Fruit fly (Drosophila melanogaster) whole organism, wandering third instar larva: ENCODE results near the gene CG17906.

Experiments used
- Abd-B ChIP-seq: fragments of >200 bp; optimal IDR thresholded peaks from 2 replicates; lab custom pipeline; 2017; ENCODE audit warnings: missing biosample characterization, missing genetic modification characterization
- CG32264 ChIP-seq: fragments of 200-800 bp; sonication (Bioruptor generic); optimal IDR thresholded peaks from 2 replicates; lab custom pipeline; 2016; ENCODE audit warnings: missing biosample characterization, missing genetic modification characterization
- CG9705 ChIP-seq: fragments of 200-800 bp; sonication (Bioruptor generic); optimal IDR thresholded peaks from 2 replicates; lab custom pipeline; 2018; ENCODE audit warnings: missing biosample characterization, mild to moderate bottlenecking, missing genetic modification characterization
- CrebA ChIP-seq: fragments of 200-800 bp; sonication (Bioruptor generic); optimal IDR thresholded peaks from 2 replicates; lab custom pipeline; 2016; ENCODE audit warnings: missing biosample characterization, mild to moderate bottlenecking, missing genetic modification characterization, borderline replicate concordance
- Dfd ChIP-seq: fragments of >200 bp; optimal IDR thresholded peaks from 2 replicates; lab custom pipeline; 2017; ENCODE audit warnings: missing biosample characterization, missing genetic modification characterization
- Dif ChIP-seq: fragments of 200-275, 200-300 bp; sonication (Bioruptor generic); optimal IDR thresholded peaks from 2 replicates; lab custom pipeline; 2018; ENCODE audit warnings: missing biosample characterization, missing genetic modification characterization; ENCODE audit not compliant: partially characterized antibody
- GATAd ChIP-seq: sonication (Bioruptor generic); optimal IDR thresholded peaks from 2 replicates; lab custom pipeline; 2016; ENCODE audit warnings: missing biosample characterization, missing genetic modification characterization
- HLH106 ChIP-seq: fragments of 200-800 bp; optimal IDR thresholded peaks from 3 replicates; lab custom pipeline; 2019; ENCODE audit warnings: missing biosample characterization, mild to moderate bottlenecking, missing genetic modification characterization, moderate library complexity
- Hnf4 ChIP-seq: fragments of 200-800 bp; sonication (Bioruptor generic); optimal IDR thresholded peaks from 2 replicates; lab custom pipeline; 2016; ENCODE audit warnings: missing biosample characterization, mild to moderate bottlenecking, missing genetic modification characterization
- Hr78 ChIP-seq: fragments of >200 bp; optimal IDR thresholded peaks from 2 replicates; lab custom pipeline; 2017; ENCODE audit warnings: missing biosample characterization, missing genetic modification characterization
- Hr83 ChIP-seq: fragments of 200-300 bp; sonication (Bioruptor generic); optimal IDR thresholded peaks from 2 replicates; lab custom pipeline; 2016; ENCODE audit warnings: missing biosample characterization, mild to moderate bottlenecking, missing genetic modification characterization, moderate library complexity; ENCODE audit not compliant: poor library complexity, severe bottlenecking
- Jra ChIP-seq: sonication (Bioruptor generic); optimal IDR thresholded peaks from 2 replicates; lab custom pipeline; 2016; ENCODE audit warnings: missing biosample characterization, missing genetic modification characterization
- Mio ChIP-seq: sonication (Bioruptor generic); optimal IDR thresholded peaks from 2 replicates; lab custom pipeline; 2016; ENCODE audit warnings: missing biosample characterization, missing genetic modification characterization
- Myc ChIP-seq: fragments of >200 bp; optimal IDR thresholded peaks from 2 replicates; lab custom pipeline; 2017
- OdsH ChIP-seq: fragments of 200-800 bp; sonication (Bioruptor generic); optimal IDR thresholded peaks from 2 replicates; lab custom pipeline; 2016; ENCODE audit warnings: missing biosample characterization, mild to moderate bottlenecking, missing genetic modification characterization
- Rel ChIP-seq, 2 experiments: fragments of 200-800 bp; sonication (Bioruptor generic) in 1 of 2; optimal IDR thresholded peaks; 2 replicates in 1 of 2; 3 replicates in 1 of 2; lab custom pipeline; 2016 to 2019; ENCODE audit warnings: mild to moderate bottlenecking in 2 of 2, missing biosample characterization in 2 of 2, missing genetic modification characterization in 2 of 2, moderate library complexity in 1 of 2
- Sp1 ChIP-seq: fragments of 200-800 bp; sonication (Bioruptor generic); optimal IDR thresholded peaks from 3 replicates; lab custom pipeline; 2019; ENCODE audit warnings: missing biosample characterization, mild to moderate bottlenecking, missing genetic modification characterization, moderate library complexity
- Vsx2 ChIP-seq: fragments of 200-300, 225-300 bp; sonication (Bioruptor generic); optimal IDR thresholded peaks from 2 replicates; lab custom pipeline; 2018; ENCODE audit warnings: missing biosample characterization, missing genetic modification characterization; ENCODE audit not compliant: partially characterized antibody
- brk ChIP-seq: fragments of 200-800 bp; sonication (Bioruptor generic); optimal IDR thresholded peaks from 2 replicates; lab custom pipeline; 2016; ENCODE audit warnings: missing biosample characterization, mild to moderate bottlenecking, missing genetic modification characterization
- dl ChIP-seq, 2 experiments: fragments of 175-275, 200-275 bp in 1 of 2; fragments of 200-275 bp in 1 of 2; sonication (Bioruptor generic); optimal IDR thresholded peaks; lab custom pipeline; 2018; ENCODE audit warnings: mild to moderate bottlenecking in 2 of 2, missing biosample characterization in 2 of 2, missing genetic modification characterization in 2 of 2, moderate library complexity in 2 of 2; ENCODE audit not compliant: partially characterized antibody in 2 of 2, insufficient read depth in 1 of 2
- dmrt93B ChIP-seq: fragments of 200-800 bp; sonication (Bioruptor generic); optimal IDR thresholded peaks from 2 replicates; lab custom pipeline; 2018; ENCODE audit warnings: missing biosample characterization, mild to moderate bottlenecking, missing genetic modification characterization
- ey ChIP-seq: fragments of 200-800 bp; sonication (Bioruptor generic); optimal IDR thresholded peaks from 2 replicates; lab custom pipeline; 2016; ENCODE audit warnings: missing biosample characterization, missing genetic modification characterization
- fru ChIP-seq: fragments of 200-800 bp; sonication (Bioruptor generic); optimal IDR thresholded peaks from 3 replicates; lab custom pipeline; 2016; ENCODE audit warnings: missing biosample characterization, mild to moderate bottlenecking, missing genetic modification characterization
- lola ChIP-seq: fragments of >200 bp; optimal IDR thresholded peaks from 2 replicates; lab custom pipeline; 2017; ENCODE audit warnings: missing biosample characterization, missing genetic modification characterization
- pan ChIP-seq: fragments of >200 bp; optimal IDR thresholded peaks from 2 replicates; lab custom pipeline; 2017
- psq ChIP-seq: fragments of 200-800 bp; sonication (Bioruptor generic); optimal IDR thresholded peaks from 3 replicates; lab custom pipeline; 2017; ENCODE audit warnings: missing biosample characterization, mild to moderate bottlenecking, missing genetic modification characterization, moderate library complexity
- tai ChIP-seq: sonication (Bioruptor generic); optimal IDR thresholded peaks from 2 replicates; lab custom pipeline; 2016; ENCODE audit warnings: missing biosample characterization, missing genetic modification characterization
- usp ChIP-seq: fragments of >200 bp; optimal IDR thresholded peaks from 2 replicates; lab custom pipeline; 2017; ENCODE audit warnings: missing biosample characterization, missing genetic modification characterization
- woc ChIP-seq: sonication (Bioruptor generic); optimal IDR thresholded peaks from 2 replicates; lab custom pipeline; 2016; ENCODE audit warnings: missing biosample characterization, mild to moderate bottlenecking, missing genetic modification characterization

CG17906 gene

DNA sequence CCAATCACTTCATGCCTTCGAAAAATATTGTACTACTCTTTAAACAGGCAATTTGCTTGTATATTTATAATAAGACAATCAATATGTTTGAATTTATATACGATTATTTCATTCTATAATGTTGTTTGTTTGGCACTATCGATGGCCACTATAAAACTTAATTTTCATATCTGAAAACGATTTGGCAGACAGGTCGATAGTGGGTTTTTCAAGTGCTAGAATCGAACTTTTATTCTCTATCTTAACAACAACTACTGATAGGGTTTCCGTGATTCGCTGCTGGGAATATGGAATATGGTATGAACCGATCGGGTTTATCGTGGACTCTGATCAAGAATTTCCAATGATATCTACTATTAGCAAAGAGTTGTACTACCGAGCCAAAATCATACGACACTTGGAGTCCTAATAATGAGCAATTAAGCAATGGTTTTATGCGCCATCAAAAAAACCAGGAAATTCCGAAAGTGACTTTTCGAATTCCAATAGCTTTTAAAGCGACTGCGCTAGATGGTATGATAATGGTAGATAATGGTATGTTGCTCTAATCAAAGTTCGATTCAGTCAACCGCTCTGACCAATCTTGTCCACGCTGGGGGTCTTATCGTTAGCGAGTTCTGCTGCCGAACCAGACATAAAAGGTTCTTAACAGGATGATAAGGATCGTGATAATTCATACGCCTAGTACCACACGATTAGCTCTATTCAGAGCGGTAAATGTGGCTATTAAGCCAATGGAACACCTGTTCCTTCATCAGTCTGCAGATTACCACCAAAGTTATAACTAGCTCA lies at the start of gene CG17906:
CG17906 (plus strand) TSS at position 742 of the 792 bp plus-strand sequence.
- no peak for TF ChIP-seq Sp1 (GFP tag; lab: Kevin White, UChicago)
- no peak for TF ChIP-seq Myc
- no peak for TF ChIP-seq psq (GFP tag; lab: Kevin White, UChicago)
- no peak for TF ChIP-seq Dif (GFP tag; lab: Kevin White, UChicago)
- no peak for TF ChIP-seq Hr83 (GFP tag; lab: Kevin White, UChicago)
- no peak for TF ChIP-seq CrebA (GFP tag; lab: Kevin White, UChicago)
- TF ChIP-seq Vsx2: no peak
- TF ChIP-seq dmrt93B (GFP tag; lab: Kevin White, UChicago): no peak
- TF ChIP-seq GATAd (GFP tag; lab: Kevin White, UChicago): no peak

- TF ChIP-seq dl (GFP tag; optimal IDR thresholded peaks at IDR 0.05; lab: Kevin White, UChicago; ENCODE audit: insufficient read depth in 1 of 2, partially characterized antibody in 2 of 2) (no peak), Abd-B (GFP tag; lab: Kevin White, UChicago) (no peak), fru (GFP tag; lab: Kevin White, UChicago) (no peak), Mio (GFP tag; lab: Kevin White, UChicago) (no peak), usp (no peak), Hr78 (no peak)
These were observed 47.4 kb upstream of the CG17906 start, which contains the start of gene CG46397 for dm6 chr2L:8946718-8947316. Gene CG46397, plus strand, starts transcription at chr2L:8947266.

dm6 chr2L:8947989-8948388 lies 46.2 kb upstream of the CG17906 start:
- TF ChIP-seq ey (no peak), CG9705 (GFP tag; lab: Kevin White, UChicago) (no peak), Dfd (GFP tag; lab: Kevin White, UChicago) (no peak), OdsH (GFP tag; lab: Kevin White, UChicago) (no peak), CG32264 (GFP tag; lab: Kevin White, UChicago) (no peak), pan (lab: Kevin White, UChicago) (no peak), GATAd (GFP tag; lab: Kevin White, UChicago) (no peak), brk (GFP tag; lab: Kevin White, UChicago) (no peak), Jra (no peak), woc (GFP tag; lab: Kevin White, UChicago) (no peak), CrebA (GFP tag; lab: Kevin White, UChicago) (no peak), lola (GFP tag; lab: Kevin White, UChicago) (no peak), usp (no peak), Rel (GFP tag; optimal IDR thresholded peaks at IDR 0.05; lab: Kevin White, UChicago) (no peak), Rel (tag; optimal IDR thresholded peaks at IDR 0.05; lab: Kevin White, UChicago) (no peak), Hnf4 (GFP tag; lab: Kevin White, UChicago) (no peak)

DNA sequence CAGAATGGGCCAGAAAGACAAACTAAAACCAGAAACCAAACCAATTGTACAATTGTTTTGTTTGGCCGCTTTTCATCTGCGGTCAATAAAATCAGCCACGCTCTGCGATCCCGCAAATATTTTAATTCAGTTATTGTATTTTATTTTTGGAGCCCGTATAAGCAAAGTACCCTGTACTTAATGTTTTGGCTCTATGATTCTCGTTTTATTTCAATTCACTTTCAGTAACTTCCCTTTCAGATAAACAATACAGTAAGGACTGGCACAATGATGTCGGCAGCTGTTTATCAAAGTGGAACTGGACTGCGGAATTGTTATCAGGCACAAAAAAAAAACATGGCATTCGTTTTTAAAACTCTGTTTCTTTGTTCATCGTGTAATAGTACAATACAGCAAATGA lies 45.5 kb upstream of the CG17906 start:
- TF ChIP-seq GATAd (GFP tag; lab: Kevin White, UChicago) (no peak), HLH106 (tag; lab: Kevin White, UChicago) (no peak), CG32264 (GFP tag; lab: Kevin White, UChicago) (no peak), Jra (no peak), tai (GFP tag; lab: Kevin White, UChicago) (no peak), Rel (GFP tag; optimal IDR thresholded peaks at IDR 0.05; lab: Kevin White, UChicago) (no peak), Rel (tag; optimal IDR thresholded peaks at IDR 0.05; lab: Kevin White, UChicago) (no peak), fru (GFP tag; lab: Kevin White, UChicago) (no peak), CrebA (GFP tag; lab: Kevin White, UChicago) (no peak), woc (GFP tag; lab: Kevin White, UChicago) (no peak), psq (GFP tag; lab: Kevin White, UChicago) (no peak), OdsH (GFP tag; lab: Kevin White, UChicago) (no peak), Dif (GFP tag; lab: Kevin White, UChicago) (no peak)
